Fruit fly (Drosophila melanogaster) whole organism: ENCODE data around the gene CG7806.

ENCODE experiments used
- CG8478 ChIP-seq: fragments of >200 bp; optimal IDR thresholded peaks from 2 replicates; lab custom pipeline; 2018; ENCODE audit warnings: inconsistent platforms
- psq ChIP-seq: fragments of >200 bp; optimal IDR thresholded peaks from 2 replicates; lab custom pipeline; 2017

DNA sequence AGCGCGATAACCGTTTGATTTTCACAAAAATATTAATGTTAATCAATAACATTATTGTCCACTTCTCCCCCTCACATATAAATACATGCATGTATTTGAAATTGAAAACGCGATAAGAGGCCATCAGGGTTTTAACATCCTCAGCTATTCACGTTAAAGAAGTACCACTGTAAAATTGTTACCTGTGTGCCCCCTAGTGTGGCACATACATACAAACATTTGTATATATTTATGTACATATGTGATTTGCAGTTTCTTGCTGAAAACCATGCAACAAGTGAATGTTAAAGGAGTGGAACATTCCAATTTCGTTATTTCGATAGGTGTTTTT, 51.7 kb downstream of the CG7806 start:
- TF ChIP-seq CG8478 (lab: Kevin White, UChicago) (no peak), psq (no peak)
